Worm (Caenorhabditis elegans): ENCODE measurements around the gene F40F11.3.

F40F11.3 gene

ce11 chrIV:11594191-11594673 lies 429 bp upstream of the F40F11.3 start, which contains the start of gene mig-38 (continued):
- TF ChIP-seq ccch-3 (GFP tag; optimal IDR thresholded peaks at IDR 0.05): no peak
- no peak for TF ChIP-seq let-526 (GFP tag; IDR thresholded peaks at IDR 0.05)
- no peak for TF ChIP-seq mes-4 (tag; optimal IDR thresholded peaks at IDR 0.05)
- no peak for TF ChIP-seq ztf-28 (GFP tag; IDR thresholded peaks at IDR 0.05)
- TF ChIP-seq ztf-18 (tag; optimal IDR thresholded peaks at IDR 0.05): no peak
- no peak for TF ChIP-seq him-1 (tag; optimal IDR thresholded peaks at IDR 0.05)
- no peak for TF ChIP-seq pha-4 (tag; optimal IDR thresholded peaks at IDR 0.05)
- TF ChIP-seq lsy-27 (tag; optimal IDR thresholded peaks at IDR 0.05; ENCODE audit: borderline replicate concordance, insufficient read depth): no peak
- no peak for TF ChIP-seq F57C9.4 (tag; optimal IDR thresholded peaks at IDR 0.05)
- TF ChIP-seq dox-1 (GFP tag; IDR thresholded peaks at IDR 0.05): peak; percentile 55
- no peak for TF ChIP-seq pbrm-1 (GFP tag; IDR thresholded peaks at IDR 0.05)
- TF ChIP-seq unc-62 (GFP tag; optimal IDR thresholded peaks at IDR 0.05): no peak
- TF ChIP-seq B0336.3 (GFP tag; IDR thresholded peaks at IDR 0.05): no peak
- TF ChIP-seq nhr-27 (tag; optimal IDR thresholded peaks at IDR 0.05): no peak
- TF ChIP-seq lir-1 (GFP tag; conservative IDR thresholded peaks at IDR 0.05): no peak
- no peak for TF ChIP-seq dpff-1 (tag; optimal IDR thresholded peaks at IDR 0.05)
- TF ChIP-seq lag-1 (GFP tag; IDR thresholded peaks at IDR 0.05): no peak
- TF ChIP-seq T26A5.8 (tag; optimal IDR thresholded peaks at IDR 0.05): no peak
- no peak for TF ChIP-seq nhr-120 (GFP tag; IDR thresholded peaks at IDR 0.05)
- no peak for TF ChIP-seq hmg-20 (GFP tag; IDR thresholded peaks at IDR 0.05)
- no peak for TF ChIP-seq ekl-4 (GFP tag; IDR thresholded peaks at IDR 0.05)
- no peak for TF ChIP-seq nfya-2 (GFP tag; IDR thresholded peaks at IDR 0.05)
- TF ChIP-seq F10E7.11 (tag; optimal IDR thresholded peaks at IDR 0.05): no peak
- TF ChIP-seq mel-28 (tag; optimal IDR thresholded peaks at IDR 0.05; ENCODE audit: borderline replicate concordance): no peak
- peak in 1 of 2 experiments; percentile 10 for TF ChIP-seq let-607 (tag; optimal IDR thresholded peaks at IDR 0.05)
- no peak for TF ChIP-seq hlh-26 (GFP tag; conservative IDR thresholded peaks at IDR 0.05)
- TF ChIP-seq B0035.1 (tag; optimal IDR thresholded peaks at IDR 0.05): no peak
- no peak for TF ChIP-seq ztf-26 (tag; optimal IDR thresholded peaks at IDR 0.05)
- no peak for TF ChIP-seq xnd-1 (tag; optimal IDR thresholded peaks at IDR 0.05)
- TF ChIP-seq aptf-3 (GFP tag; IDR thresholded peaks at IDR 0.05): no peak
- TF ChIP-seq Y79H2A.3 (GFP tag; conservative IDR thresholded peaks at IDR 0.05): no peak
- no peak for TF ChIP-seq Y53F4B.3 (GFP tag; IDR thresholded peaks at IDR 0.05)
- no peak; the same call in 1 of the 2 replicates for TF ChIP-seq Y53G8AR.9 (GFP tag; conservative IDR thresholded peaks at IDR 0.05)
- TF ChIP-seq lin-40 (tag; optimal IDR thresholded peaks at IDR 0.05): peak; percentile 52
- no peak for TF ChIP-seq snpc-4 (GFP tag; optimal IDR thresholded peaks at IDR 0.05)
- TF ChIP-seq snpc-4 (tag; optimal IDR thresholded peaks at IDR 0.05): peak in 1 of 4 experiments; percentile 4
- no peak for TF ChIP-seq hsf-1 (GFP tag; IDR thresholded peaks at IDR 0.05)
- TF ChIP-seq attf-3 (GFP tag; conservative IDR thresholded peaks at IDR 0.05): no peak
- no peak for TF ChIP-seq F57A8.1 (GFP tag; optimal IDR thresholded peaks at IDR 0.05)
- TF ChIP-seq F22D6.2 (tag; optimal IDR thresholded peaks at IDR 0.05): no peak
- TF ChIP-seq efl-1 (GFP tag; optimal IDR thresholded peaks at IDR 0.05): no peak
- TF ChIP-seq nhr-179 (tag; optimal IDR thresholded peaks at IDR 0.05): no peak
- TF ChIP-seq C06A6.2 (GFP tag; conservative IDR thresholded peaks at IDR 0.05): no peak
- no peak for TF ChIP-seq ceh-91 (GFP tag; IDR thresholded peaks at IDR 0.05)
- TF ChIP-seq Y95B8A.8 (GFP tag; IDR thresholded peaks at IDR 0.05): 0 out of 2 replicates have a peak, but pooled peaks have one; percentile 13
- TF ChIP-seq F23B12.7 (tag; optimal IDR thresholded peaks at IDR 0.05; ENCODE audit: insufficient read depth): peak; percentile 53
- no peak for TF ChIP-seq egl-44 (GFP tag; IDR thresholded peaks at IDR 0.05)
- TF ChIP-seq sptf-2 (GFP tag; optimal IDR thresholded peaks at IDR 0.05): peak; percentile 25
- 0 out of 2 replicates have a peak, but pooled peaks have one; percentile 20 for TF ChIP-seq C17E4.6 (GFP tag; IDR thresholded peaks at IDR 0.05)
